Worm (Caenorhabditis elegans) whole organism, L2 larva: ENCODE measurements around the gene F40G12.4.

Experiments
- ZK546.5 ChIP-seq: sonication (generic microtip); optimal IDR thresholded peaks from 2 replicates; lab custom pipeline; 2017; ENCODE audit warnings: missing biosample characterization, missing genetic modification characterization
- aly-2 ChIP-seq: fragments of 150-350 bp; optimal IDR thresholded peaks from 2 replicates; lab custom pipeline; 2014; ENCODE audit warnings: missing biosample characterization, missing genetic modification characterization
- blmp-1 ChIP-seq: sonication (generic microtip); optimal IDR thresholded peaks from 2 replicates; lab custom pipeline; 2017; ENCODE audit warnings: missing genetic modification characterization, mild to moderate bottlenecking, missing compliant biosample characterization, antibody characterized with exemption, moderate library complexity; ENCODE audit not compliant: insufficient read depth
- egl-27 ChIP-seq: sonication (generic microtip); optimal IDR thresholded peaks from 3 replicates; lab custom pipeline; 2017; ENCODE audit warnings: missing biosample characterization, missing genetic modification reagents, missing genetic modification characterization
- fos-1 ChIP-seq: fragments of 150-350 bp; optimal IDR thresholded peaks from 2 replicates; lab custom pipeline; 2014; ENCODE audit warnings: missing biosample characterization, missing genetic modification characterization
- lsy-2 ChIP-seq, 2 experiments: fragments of 150-350 bp in 1 of 2; sonication (generic microtip) in 1 of 2; optimal IDR thresholded peaks; 2 replicates each; lab custom pipeline; 2014 to 2017; ENCODE audit warnings: missing biosample characterization in 2 of 2, missing genetic modification characterization in 2 of 2
- nhr-10 ChIP-seq: sonication (generic microtip); optimal IDR thresholded peaks from 2 replicates; lab custom pipeline; 2017; ENCODE audit warnings: missing biosample characterization, missing genetic modification characterization
- nhr-11 ChIP-seq: fragments of 150-350 bp; optimal IDR thresholded peaks from 2 replicates; lab custom pipeline; 2014; ENCODE audit warnings: missing biosample characterization, missing genetic modification characterization
- nhr-12 ChIP-seq: fragments of 150-350 bp; optimal IDR thresholded peaks from 2 replicates; lab custom pipeline; 2014; ENCODE audit warnings: missing biosample characterization, missing genetic modification characterization
- snpc-4 ChIP-seq: fragments of 150-350 bp; optimal IDR thresholded peaks from 2 replicates; lab custom pipeline; 2014; ENCODE audit warnings: missing biosample characterization, missing genetic modification characterization
- unc-62 ChIP-seq: fragments of 150-350 bp; optimal IDR thresholded peaks from 2 replicates; lab custom pipeline; 2014; ENCODE audit warnings: missing biosample characterization, missing genetic modification reagents, missing genetic modification characterization

DNA sequence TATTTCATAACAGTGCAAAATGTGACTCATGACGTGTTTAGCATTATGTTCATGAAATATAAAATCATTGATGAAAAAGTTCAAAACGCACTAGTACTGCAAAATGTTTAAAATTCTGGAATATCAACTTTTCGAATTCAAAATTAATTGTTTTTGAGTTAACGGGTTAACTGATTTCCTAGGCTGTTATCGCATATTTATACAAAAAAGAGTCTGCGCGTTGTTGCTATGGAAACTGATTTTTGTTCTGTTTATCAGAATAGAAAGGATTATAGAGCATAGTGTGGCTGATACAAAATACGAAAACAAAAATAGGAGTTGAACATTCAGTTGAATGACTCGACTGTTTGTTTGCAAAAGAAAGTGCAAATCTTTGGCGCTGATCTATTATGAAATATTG is 49.1 kb upstream of the F40G12.4 start:
- TF ChIP-seq blmp-1, result no peak
- TF ChIP-seq unc-62 (GFP tag; lab: Kevin White, UChicago), result no peak
- no peak for TF ChIP-seq snpc-4
- no peak for TF ChIP-seq nhr-11
- no peak for TF ChIP-seq aly-2 (tag; lab: Kevin White, UChicago)
- no peak for TF ChIP-seq nhr-10 (tag; lab: Kevin White, UChicago)
- TF ChIP-seq egl-27 (tag; lab: Kevin White, UChicago), result no peak
- TF ChIP-seq lsy-2 (tag; optimal IDR thresholded peaks at IDR 0.05; lab: Kevin White, UChicago), result no peak
- no peak for TF ChIP-seq nhr-12 (tag; lab: Kevin White, UChicago)
- TF ChIP-seq fos-1 (tag; lab: Kevin White, UChicago), result no peak
- TF ChIP-seq ZK546.5 (tag; lab: Kevin White, UChicago), result no peak
